Worm (Caenorhabditis elegans) whole organism, young adult: ENCODE data around the gene npr-22.

Experiments
- ama-1 ChIP-seq, 3 experiments: fragments of 150-350 bp in 1 of 3; sonication (generic microtip) in 2 of 3; optimal IDR thresholded peaks; 2 replicates each; lab custom pipeline; 2014 to 2018; ENCODE audit warnings: missing biosample characterization in 2 of 3, missing genetic modification characterization in 2 of 3, missing genetic modification reagents in 2 of 3
- attf-6 ChIP-seq: fragments of 200-800 bp; sonication (Bioruptor generic); IDR thresholded peaks from 2 replicates; pipeline ENCODE4 v1.3.6; 2022; ENCODE audit warnings: missing genetic modification reagents, missing genetic modification characterization, missing compliant biosample characterization
- ceh-91 ChIP-seq: fragments of 200-800 bp; sonication (Bioruptor generic); IDR thresholded peaks from 2 replicates; pipeline ENCODE4 v1.3.6; 2022; ENCODE audit warnings: missing genetic modification reagents, missing genetic modification characterization, missing compliant biosample characterization
- dpl-1 ChIP-seq: fragments of 150-350 bp; optimal IDR thresholded peaks from 2 replicates; lab custom pipeline; 2014; ENCODE audit warnings: missing biosample characterization, missing genetic modification reagents, missing genetic modification characterization
- hmg-1.2 ChIP-seq: fragments of 200-800 bp; sonication (Bioruptor generic); IDR thresholded peaks from 2 replicates; pipeline ENCODE4 v1.3.6; 2022; ENCODE audit warnings: missing genetic modification reagents, missing genetic modification characterization, missing compliant biosample characterization
- lin-26 ChIP-seq: fragments of 200-800 bp; sonication (Bioruptor generic); IDR thresholded peaks from 2 replicates; pipeline ENCODE4 v1.3.6; 2022; ENCODE audit warnings: missing genetic modification reagents, missing genetic modification characterization, missing compliant biosample characterization
- lsy-27 ChIP-seq: sonication (generic microtip); optimal IDR thresholded peaks from 2 replicates; lab custom pipeline; 2017; ENCODE audit warnings: missing genetic modification characterization, mild to moderate bottlenecking, missing compliant biosample characterization, antibody characterized with exemption, missing genotype, borderline replicate concordance; ENCODE audit not compliant: insufficient read depth
- madf-10 ChIP-seq: sonication (generic microtip); optimal IDR thresholded peaks from 2 replicates; lab custom pipeline; 2016; ENCODE audit warnings: mild to moderate bottlenecking, missing genetic modification characterization, missing compliant biosample characterization
- nfya-2 ChIP-seq: fragments of 200-800 bp; sonication (Bioruptor generic); IDR thresholded peaks from 2 replicates; pipeline ENCODE4 v1.3.6; 2022; ENCODE audit warnings: missing genetic modification reagents, missing genetic modification characterization, missing compliant biosample characterization
- nhr-80 ChIP-seq: sonication (generic microtip); optimal IDR thresholded peaks from 2 replicates; lab custom pipeline; 2016; ENCODE audit warnings: missing genetic modification characterization, missing compliant biosample characterization
- snpc-1.1 ChIP-seq: sonication (generic microtip); optimal IDR thresholded peaks from 2 replicates; lab custom pipeline; 2017; ENCODE audit warnings: missing genetic modification characterization, mild to moderate bottlenecking, missing compliant biosample characterization, antibody characterized with exemption, moderate library complexity, missing genotype, missing genetic modification reagents; ENCODE audit not compliant: insufficient read depth
- unc-130 ChIP-seq: sonication (generic microtip); optimal IDR thresholded peaks from 2 replicates; lab custom pipeline; 2016; ENCODE audit warnings: missing genetic modification reagents, missing genetic modification characterization, missing compliant biosample characterization
- unc-62 ChIP-seq: fragments of 150-350 bp; optimal IDR thresholded peaks from 2 replicates; lab custom pipeline; 2014; ENCODE audit warnings: missing biosample characterization, missing genetic modification reagents, missing genetic modification characterization

DNA sequence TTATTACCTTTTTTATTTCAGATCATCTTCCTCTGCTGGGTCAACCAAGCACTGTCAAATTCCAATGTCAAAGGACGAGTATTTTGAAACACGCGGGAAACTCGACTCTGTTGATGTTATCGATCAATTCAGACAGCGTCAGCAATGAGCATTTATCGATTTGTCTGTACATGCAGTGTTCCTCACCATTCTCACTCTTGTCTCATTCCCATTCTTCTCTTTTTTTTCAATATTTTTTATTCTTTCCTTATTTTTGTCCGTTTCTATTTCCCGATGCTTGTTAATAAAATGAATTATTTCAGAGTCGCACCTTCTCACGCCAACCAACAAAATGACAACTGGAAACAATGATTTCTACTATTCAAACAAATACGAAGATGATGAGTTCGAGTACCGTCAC lies 45.6 kb upstream of the npr-22 start, which contains the start of gene cks-1:
- TF ChIP-seq madf-10 (tag; lab: Kevin White, UChicago) (no peak), snpc-1.1 (tag; lab: Kevin White, UChicago) (no peak), lsy-27 (tag; lab: Kevin White, UChicago) (no peak), ama-1 (optimal IDR thresholded peaks at IDR 0.05; lab: Kevin White, UChicago) (no peak), ama-1 (GFP tag; optimal IDR thresholded peaks at IDR 0.05; lab: Kevin White, UChicago) (no peak), hmg-1.2 (GFP tag; lab: Robert Waterston, UW) (no peak; the same call in 1 of the 2 replicates), lin-26 (GFP tag; lab: Robert Waterston, UW) (no peak), nfya-2 (GFP tag; lab: Robert Waterston, UW) (no peak), unc-130 (GFP tag; lab: Kevin White, UChicago) (no peak), attf-6 (GFP tag; lab: Robert Waterston, UW) (no peak), dpl-1 (no peak), ceh-91 (GFP tag; lab: Robert Waterston, UW) (no peak), unc-62 (GFP tag; lab: Kevin White, UChicago) (no peak), nhr-80 (tag; lab: Kevin White, UChicago) (no peak)
